Fruit fly (Drosophila melanogaster): Measurements from ENCODE around the gene upd1.

Gene upd1

DNA sequence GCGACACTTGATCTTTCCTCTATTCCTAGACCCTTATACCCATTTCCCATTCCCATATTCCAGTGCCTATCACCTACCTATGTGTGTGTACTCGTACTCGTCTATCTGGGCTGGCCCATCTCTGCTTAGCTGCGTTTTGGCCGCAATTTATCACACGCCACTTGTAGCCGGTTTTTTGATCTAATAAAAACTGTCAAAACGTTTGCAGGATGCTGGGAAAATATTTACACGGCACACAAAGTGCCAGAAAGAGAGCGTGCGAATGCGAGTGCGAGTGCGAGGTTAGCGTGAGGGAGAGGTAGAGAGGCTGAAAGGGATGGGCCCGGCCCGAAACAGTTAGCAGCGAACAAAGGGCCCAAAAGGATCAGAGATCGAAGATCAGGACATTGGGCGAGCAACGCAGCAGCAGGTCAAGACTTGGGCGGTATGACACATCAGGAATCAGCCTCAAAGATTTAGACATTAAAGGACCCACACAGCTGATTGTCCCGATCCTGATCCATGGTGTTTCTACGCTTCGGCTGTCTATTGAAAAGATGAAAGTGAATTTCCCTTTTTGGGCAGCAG, 49.0 kb downstream of the upd1 start:
- no peak for TF ChIP-seq CG17801 (GFP tag; optimal IDR thresholded peaks at IDR 0.05; ENCODE audit: partially characterized antibody)

DNA sequence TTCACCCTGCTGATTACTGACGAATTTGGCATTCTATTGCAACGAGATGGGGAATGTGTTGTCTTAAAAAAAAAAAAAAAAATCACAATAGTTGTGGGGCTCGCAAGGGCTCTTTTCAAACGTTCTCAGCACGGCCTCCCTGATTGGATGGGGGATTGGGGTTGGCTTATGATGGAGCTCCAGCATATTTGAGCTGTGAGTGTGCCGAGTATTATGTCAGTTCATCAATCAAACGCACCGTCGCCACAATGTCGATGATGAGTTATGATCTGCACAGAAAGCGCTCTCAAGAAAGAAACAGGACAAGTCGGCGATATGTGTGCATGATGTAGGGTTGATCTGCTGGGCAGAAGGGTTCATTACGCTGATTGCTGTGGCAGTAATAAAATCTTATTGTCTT, 49.7 kb downstream of the upd1 start, which contains the start of gene CG15059:
Gene CG15059 (minus strand): TSS at position 101 of the 400 bp plus-strand sequence.
- TF ChIP-seq CG17801 (GFP tag; optimal IDR thresholded peaks at IDR 0.05; ENCODE audit: partially characterized antibody), result no peak

DNA sequence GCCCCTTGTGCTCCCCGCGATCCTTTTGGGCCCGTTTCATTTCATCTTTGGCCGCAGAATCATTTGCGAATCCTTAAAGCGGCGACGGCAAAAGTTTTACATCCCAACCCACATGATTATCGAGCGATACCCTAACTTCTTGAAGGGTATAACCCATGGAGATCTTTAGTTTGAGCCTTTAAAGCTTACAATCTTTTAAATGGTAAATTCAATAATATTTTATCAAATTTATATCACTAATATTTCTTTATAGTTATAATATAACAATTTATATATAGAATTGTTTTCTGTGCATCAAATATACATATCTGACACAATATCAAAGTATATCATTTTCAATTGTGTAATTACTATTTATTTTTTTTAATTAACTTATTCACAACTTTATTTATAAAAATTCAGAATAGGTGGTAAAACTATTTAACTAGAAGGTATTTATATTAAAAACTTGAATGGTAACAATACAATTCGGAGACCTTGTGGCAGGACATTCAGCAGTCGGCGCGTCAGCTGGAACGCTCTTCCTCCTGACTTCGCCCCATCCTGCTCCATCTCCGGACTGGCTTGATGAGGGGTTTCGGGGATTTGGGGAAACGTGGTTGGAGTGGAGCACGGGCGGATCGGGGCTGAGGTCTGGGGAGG, 52.7 kb downstream of the upd1 start:
- TF ChIP-seq CG17801 (GFP tag; optimal IDR thresholded peaks at IDR 0.05; ENCODE audit: partially characterized antibody), result no peak
